Fruit fly (Drosophila melanogaster) whole organism, embryonic: Measurements from ENCODE around the gene CG14625.

Experiments
- Ada2b ChIP-seq: fragments of 200-800 bp; sonication (Bioruptor generic); IDR thresholded peaks from 2 replicates; pipeline ENCODE4 v1.3.6; 2022; ENCODE audit warnings: missing biosample characterization, missing genetic modification characterization
- Bgb ChIP-seq: fragments of 200-800 bp; sonication (Bioruptor generic); IDR thresholded peaks from 2 replicates; pipeline ENCODE4 v1.3.6; 2022; ENCODE audit warnings: missing biosample characterization, missing genetic modification characterization; ENCODE audit not compliant: partially characterized antibody
- CG12071 ChIP-seq: fragments of 200-800 bp; sonication (Bioruptor generic); optimal IDR thresholded peaks from 3 replicates; lab custom pipeline; 2018; ENCODE audit warnings: missing biosample characterization, mild to moderate bottlenecking, missing genetic modification characterization
- CG12391 ChIP-seq: fragments of 200-800 bp; sonication (Bioruptor generic); optimal IDR thresholded peaks from 3 replicates; lab custom pipeline; 2018; ENCODE audit warnings: missing biosample characterization, mild to moderate bottlenecking, missing genetic modification characterization, moderate library complexity
- CG12744 ChIP-seq: fragments of 200-800 bp; sonication (Bioruptor generic); optimal IDR thresholded peaks from 2 replicates; lab custom pipeline; 2016; ENCODE audit warnings: missing biosample characterization, missing genetic modification characterization
- CG13894 ChIP-seq: fragments of 200-800 bp; sonication (Bioruptor generic); optimal IDR thresholded peaks from 3 replicates; lab custom pipeline; 2018; ENCODE audit warnings: missing biosample characterization, mild to moderate bottlenecking, missing genetic modification characterization, moderate library complexity
- CG16815 ChIP-seq: fragments of 200-800 bp; sonication (Bioruptor generic); optimal IDR thresholded peaks from 3 replicates; lab custom pipeline; 2017; ENCODE audit warnings: missing biosample characterization, mild to moderate bottlenecking, missing genetic modification characterization
- CG17612 ChIP-seq: fragments of 200-800 bp; sonication (Bioruptor generic); IDR thresholded peaks from 2 replicates; pipeline ENCODE4 v1.3.6; 2022; ENCODE audit warnings: missing biosample characterization, missing genetic modification characterization
- CG2875 ChIP-seq: fragments of 200-800 bp; sonication (Bioruptor generic); optimal IDR thresholded peaks from 2 replicates; lab custom pipeline; 2017; ENCODE audit warnings: missing biosample characterization, mild to moderate bottlenecking, missing genetic modification characterization, missing genetic modification reagents
- CG31441 ChIP-seq: fragments of 200-800 bp; sonication (Bioruptor generic); IDR thresholded peaks from 2 replicates; pipeline ENCODE4 v1.3.6; 2022; ENCODE audit warnings: missing biosample characterization, missing genetic modification characterization
- CG4424 ChIP-seq: fragments of 200-800 bp; sonication (Bioruptor generic); optimal IDR thresholded peaks from 3 replicates; lab custom pipeline; 2016; ENCODE audit warnings: missing biosample characterization, missing genetic modification characterization
- CG6765 ChIP-seq: fragments of 200-800 bp; sonication (Bioruptor generic); optimal IDR thresholded peaks from 3 replicates; lab custom pipeline; 2017; ENCODE audit warnings: missing biosample characterization, mild to moderate bottlenecking, missing genetic modification characterization
- CG7357 ChIP-seq: fragments of 200-800 bp; sonication (Bioruptor generic); IDR thresholded peaks from 3 replicates; pipeline ENCODE4 v1.3.6; 2022; ENCODE audit warnings: missing biosample characterization, missing genetic modification characterization
- CG7987 ChIP-seq: fragments of 200-800 bp; sonication (Bioruptor generic); optimal IDR thresholded peaks from 2 replicates; lab custom pipeline; 2018; ENCODE audit warnings: missing biosample characterization, mild to moderate bottlenecking, missing genetic modification characterization, moderate library complexity
- CG8359 ChIP-seq: fragments of 200-800 bp; sonication (Bioruptor generic); optimal IDR thresholded peaks from 2 replicates; lab custom pipeline; 2017; ENCODE audit warnings: missing biosample characterization, mild to moderate bottlenecking, missing genetic modification characterization, borderline replicate concordance
- Camta ChIP-seq: fragments of 200-800 bp; sonication (Bioruptor generic); optimal IDR thresholded peaks from 2 replicates; lab custom pipeline; 2016; ENCODE audit warnings: missing biosample characterization, missing genetic modification characterization
- CoRest ChIP-seq: fragments of 200-800 bp; sonication (Bioruptor generic); optimal IDR thresholded peaks from 3 replicates; lab custom pipeline; 2018; ENCODE audit warnings: missing biosample characterization, mild to moderate bottlenecking, missing genetic modification characterization, moderate library complexity
- D19B ChIP-seq: fragments of 200-800 bp; sonication (Bioruptor generic); optimal IDR thresholded peaks from 2 replicates; lab custom pipeline; 2017; ENCODE audit warnings: missing biosample characterization, mild to moderate bottlenecking, missing genetic modification characterization
- Deaf1 ChIP-seq: fragments of 200-800 bp; optimal IDR thresholded peaks from 3 replicates; lab custom pipeline; 2019; ENCODE audit warnings: missing biosample characterization, mild to moderate bottlenecking, missing genetic modification characterization, moderate library complexity
- HHEX ChIP-seq: fragments of 200-800 bp; sonication (Bioruptor generic); optimal IDR thresholded peaks from 3 replicates; lab custom pipeline; 2017; ENCODE audit warnings: missing biosample characterization, mild to moderate bottlenecking, missing genetic modification characterization, missing genetic modification reagents
- HLH3B ChIP-seq: fragments of 200-800 bp; sonication (Bioruptor generic); IDR thresholded peaks from 2 replicates; pipeline ENCODE4 v1.3.6; 2022; ENCODE audit warnings: missing biosample characterization, missing genetic modification characterization
- HLHmδ ChIP-seq: fragments of 200-800 bp; sonication (Bioruptor generic); optimal IDR thresholded peaks from 2 replicates; lab custom pipeline; 2018; ENCODE audit warnings: missing biosample characterization, mild to moderate bottlenecking, missing genetic modification characterization, moderate library complexity
- HmgZ ChIP-seq: fragments of 200-800 bp; sonication (Bioruptor generic); optimal IDR thresholded peaks from 2 replicates; lab custom pipeline; 2018; ENCODE audit warnings: missing biosample characterization, mild to moderate bottlenecking, missing genetic modification characterization
- Hmr ChIP-seq: fragments of 200-800 bp; sonication (Bioruptor generic); optimal IDR thresholded peaks from 3 replicates; lab custom pipeline; 2017; ENCODE audit warnings: mild to moderate bottlenecking, missing biosample characterization, missing genetic modification reagents, missing genetic modification characterization
- MESR4 ChIP-seq: fragments of 200-800 bp; sonication (Bioruptor generic); optimal IDR thresholded peaks from 2 replicates; lab custom pipeline; 2018; ENCODE audit warnings: missing biosample characterization, mild to moderate bottlenecking, missing genetic modification characterization, moderate library complexity
- Meics ChIP-seq: fragments of 200-800 bp; sonication (Bioruptor generic); optimal IDR thresholded peaks from 2 replicates; lab custom pipeline; 2017; ENCODE audit warnings: missing biosample characterization, mild to moderate bottlenecking, missing genetic modification characterization
- Nf-YA ChIP-seq: fragments of 200-800 bp; sonication (Bioruptor generic); IDR thresholded peaks from 2 replicates; pipeline ENCODE4 v1.3.6; 2022; ENCODE audit warnings: missing biosample characterization, missing genetic modification characterization
- Nf-YC ChIP-seq: fragments of 200-800 bp; optimal IDR thresholded peaks from 3 replicates; lab custom pipeline; 2019; ENCODE audit warnings: missing biosample characterization, mild to moderate bottlenecking, missing genetic modification characterization, moderate library complexity
- Scr ChIP-seq: fragments of 200-800 bp; sonication (Bioruptor generic); IDR thresholded peaks from 2 replicates; pipeline ENCODE4 v1.3.6; 2022; ENCODE audit warnings: missing biosample characterization, missing genetic modification characterization; ENCODE audit not compliant: partially characterized antibody
- TFAM ChIP-seq: fragments of 200-800 bp; sonication (Bioruptor generic); optimal IDR thresholded peaks from 2 replicates; lab custom pipeline; 2017; ENCODE audit warnings: missing biosample characterization, missing genetic modification characterization, inconsistent platforms
- ash1 ChIP-seq: fragments of 200-800 bp; sonication (Bioruptor generic); optimal IDR thresholded peaks from 2 replicates; lab custom pipeline; 2018; ENCODE audit warnings: missing biosample characterization, mild to moderate bottlenecking, missing genetic modification characterization
- cg ChIP-seq: fragments of 200-800 bp; sonication (Bioruptor generic); optimal IDR thresholded peaks from 3 replicates; lab custom pipeline; 2019; ENCODE audit warnings: missing biosample characterization, mild to moderate bottlenecking, missing genetic modification characterization, moderate library complexity
- exex ChIP-seq: fragments of 200-800 bp; sonication (Bioruptor generic); optimal IDR thresholded peaks from 4 replicates; lab custom pipeline; 2018; ENCODE audit warnings: missing biosample characterization, mild to moderate bottlenecking, missing genetic modification characterization, moderate library complexity
- fd64A ChIP-seq: fragments of 200-800 bp; sonication (Bioruptor generic); optimal IDR thresholded peaks from 3 replicates; lab custom pipeline; 2018; ENCODE audit warnings: missing biosample characterization, mild to moderate bottlenecking, missing genetic modification characterization
- fd96Cb ChIP-seq: fragments of 200-800 bp; sonication (Bioruptor generic); optimal IDR thresholded peaks from 2 replicates; lab custom pipeline; 2018; ENCODE audit warnings: missing biosample characterization, mild to moderate bottlenecking, missing genetic modification characterization, moderate library complexity
- gro ChIP-seq: fragments of 200-800 bp; sonication (Bioruptor generic); optimal IDR thresholded peaks from 2 replicates; lab custom pipeline; 2016; ENCODE audit warnings: missing biosample characterization, missing genetic modification characterization
- hkb ChIP-seq, 2 experiments: fragments of 200-800 bp in 1 of 2; fragments of >200 bp in 1 of 2; sonication (Bioruptor generic) in 1 of 2; IDR thresholded peaks in 1 of 2; optimal IDR thresholded peaks in 1 of 2; 2 replicates each; pipeline versions ENCODE4 v1.3.6 to Lab custom; 2017 to 2022; ENCODE audit warnings: missing biosample characterization in 1 of 2, missing genetic modification characterization in 1 of 2
- lmd ChIP-seq: fragments of 200-800 bp; sonication (Bioruptor generic); IDR thresholded peaks from 2 replicates; pipeline ENCODE4 v1.3.6; 2022; ENCODE audit warnings: missing biosample characterization, missing genetic modification characterization
- nerfin-1 ChIP-seq: fragments of 200-800 bp; sonication (Bioruptor generic); optimal IDR thresholded peaks from 3 replicates; lab custom pipeline; 2019; ENCODE audit warnings: missing biosample characterization, mild to moderate bottlenecking, missing genetic modification characterization, moderate library complexity
- nmo ChIP-seq: fragments of 200-800 bp; sonication (Bioruptor generic); optimal IDR thresholded peaks from 2 replicates; lab custom pipeline; 2018; ENCODE audit warnings: missing biosample characterization, mild to moderate bottlenecking, missing genetic modification characterization, moderate library complexity
- pzg ChIP-seq: fragments of 200-800 bp; sonication (Bioruptor generic); optimal IDR thresholded peaks from 3 replicates; lab custom pipeline; 2018; ENCODE audit warnings: missing biosample characterization, mild to moderate bottlenecking, missing genetic modification characterization, moderate library complexity
- ranshi ChIP-seq: fragments of 200-800 bp; sonication (Bioruptor generic); IDR thresholded peaks from 2 replicates; pipeline ENCODE4 v1.3.6; 2022; ENCODE audit warnings: missing biosample characterization, missing genetic modification characterization
- salm ChIP-seq: fragments of 200-800 bp; sonication (Bioruptor generic); optimal IDR thresholded peaks from 2 replicates; lab custom pipeline; 2018; ENCODE audit warnings: missing biosample characterization, mild to moderate bottlenecking, missing genetic modification characterization
- sc ChIP-seq, 3 experiments: fragments of >200 bp in 2 of 3; fragments of 200-800 bp in 1 of 3; sonication (Bioruptor generic) in 1 of 3; optimal IDR thresholded peaks; 2 replicates in 2 of 3; 3 replicates in 1 of 3; lab custom pipeline; 2017; ENCODE audit warnings: mild to moderate bottlenecking in 1 of 3, missing biosample characterization in 1 of 3, missing genetic modification characterization in 1 of 3, missing genetic modification reagents in 1 of 3
- sim ChIP-seq: fragments of 200-800 bp; sonication (Bioruptor generic); IDR thresholded peaks from 2 replicates; pipeline ENCODE4 v1.3.6; 2022; ENCODE audit warnings: missing biosample characterization, missing genetic modification characterization
- sqz ChIP-seq: fragments of 200-800 bp; sonication (Bioruptor generic); optimal IDR thresholded peaks from 3 replicates; lab custom pipeline; 2018; ENCODE audit warnings: missing biosample characterization, mild to moderate bottlenecking, missing genetic modification characterization
- tna ChIP-seq: fragments of 200-800 bp; sonication (Bioruptor generic); IDR thresholded peaks from 2 replicates; pipeline ENCODE4 v1.3.6; 2022; ENCODE audit warnings: missing biosample characterization, missing genetic modification characterization; ENCODE audit not compliant: partially characterized antibody
- yki ChIP-seq: fragments of >200 bp; optimal IDR thresholded peaks from 3 replicates; lab custom pipeline; 2018
- zfh2 ChIP-seq: fragments of 200-800 bp; sonication (Bioruptor generic); optimal IDR thresholded peaks from 2 replicates; lab custom pipeline; 2016; ENCODE audit warnings: missing biosample characterization, missing genetic modification characterization

CG14625 gene

DNA sequence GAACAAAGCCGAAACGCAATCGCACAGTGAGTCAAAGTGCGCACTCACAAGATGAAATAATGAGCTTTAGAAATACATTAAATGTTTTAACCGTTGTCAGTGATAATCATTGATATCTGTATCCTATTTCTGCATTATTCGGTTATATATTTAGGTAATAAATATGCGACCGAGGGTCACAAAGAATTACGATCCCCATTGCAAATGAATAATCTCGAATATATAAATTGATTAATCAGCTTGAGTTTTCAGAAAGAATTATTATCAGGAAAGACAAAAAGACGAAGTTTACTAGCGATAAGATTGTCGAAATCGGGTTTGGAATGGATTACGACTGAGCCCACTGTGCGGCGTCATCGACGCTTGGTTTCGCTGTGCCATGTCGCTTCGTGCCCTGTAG, 28.3 kb upstream of the CG14625 start (continued):
- no peak for TF ChIP-seq MESR4 (GFP tag; lab: Kevin White, UChicago)
- peak; percentile 40; the same call in 1 of the 2 replicates for TF ChIP-seq Ada2b
- TF ChIP-seq sim = no peak
- peak; percentile 48 for TF ChIP-seq CG31441 (GFP tag; lab: Robert Waterston, UW)
- TF ChIP-seq Bgb (GFP tag; lab: Robert Waterston, UW) = no peak
- peak; percentile 34 for TF ChIP-seq HmgZ (tag; lab: Kevin White, UChicago)
- TF ChIP-seq CG12391 (tag; lab: Kevin White, UChicago) = peak; percentile 37
- TF ChIP-seq Nf-YC (tag; lab: Kevin White, UChicago) = peak; percentile 23
- no peak for TF ChIP-seq Camta (GFP tag; lab: Kevin White, UChicago)
- peak; percentile 56 for TF ChIP-seq HHEX (GFP tag; lab: Kevin White, UChicago)
- TF ChIP-seq sqz (GFP tag; lab: Kevin White, UChicago) = no peak
- TF ChIP-seq CG6765 = peak; percentile 49
- TF ChIP-seq Nf-YA (GFP tag; lab: Robert Waterston, UW) = no peak
- peak; percentile 37 for TF ChIP-seq D19B (GFP tag; lab: Kevin White, UChicago)
- no peak for TF ChIP-seq zfh2 (GFP tag; lab: Kevin White, UChicago)
- no peak for TF ChIP-seq nerfin-1 (tag; lab: Kevin White, UChicago)
- TF ChIP-seq cg = no peak
- peak; percentile 74 for TF ChIP-seq Meics (GFP tag; lab: Kevin White, UChicago)
- no peak for TF ChIP-seq salm (tag; lab: Kevin White, UChicago)
- TF ChIP-seq CG4424 (GFP tag; lab: Kevin White, UChicago) = peak; percentile 44
- no peak for TF ChIP-seq yki (lab: Kevin White, UChicago)
- peak; percentile 39; the same call in 1 of the 2 replicates for TF ChIP-seq lmd (GFP tag; lab: Robert Waterston, UW)
- no peak for TF ChIP-seq pzg
- no peak for TF ChIP-seq HLHmδ (GFP tag; lab: Kevin White, UChicago)
- TF ChIP-seq sc (optimal IDR thresholded peaks at IDR 0.05; lab: Kevin White, UChicago) = no peak
- TF ChIP-seq sc (GFP tag; optimal IDR thresholded peaks at IDR 0.05; lab: Kevin White, UChicago) = no peak
- TF ChIP-seq exex (tag; lab: Kevin White, UChicago) = no peak
- TF ChIP-seq TFAM (GFP tag; lab: Kevin White, UChicago) = no peak
- peak; percentile 65 for TF ChIP-seq CoRest (tag; lab: Kevin White, UChicago)
- TF ChIP-seq Deaf1 (tag; lab: Kevin White, UChicago) = peak; percentile 84
- no peak for TF ChIP-seq CG17612
- peak; percentile 57 for TF ChIP-seq nmo
- TF ChIP-seq CG13894 (tag; lab: Kevin White, UChicago) = no peak
- TF ChIP-seq fd96Cb (tag; lab: Kevin White, UChicago) = no peak
- no peak for TF ChIP-seq CG12744 (GFP tag; lab: Kevin White, UChicago)
- no peak for TF ChIP-seq ash1 (GFP tag; lab: Kevin White, UChicago)
- TF ChIP-seq CG12071 = peak; percentile 21
- TF ChIP-seq Hmr = peak; percentile 70
- peak; percentile 4 for TF ChIP-seq CG16815 (GFP tag; lab: Kevin White, UChicago)
- peak; percentile 31; the same call in 1 of the 2 replicates for TF ChIP-seq ranshi
- TF ChIP-seq tna (GFP tag; lab: Robert Waterston, UW) = no peak
- TF ChIP-seq gro = no peak
- TF ChIP-seq CG2875 (GFP tag; lab: Kevin White, UChicago) = no peak
- no peak for TF ChIP-seq Scr (GFP tag; lab: Robert Waterston, UW)
- TF ChIP-seq CG8359 (GFP tag; lab: Kevin White, UChicago) = no peak
- TF ChIP-seq fd64A (GFP tag; lab: Kevin White, UChicago) = no peak
- no peak for TF ChIP-seq CG7357 (GFP tag; lab: Robert Waterston, UW)
- no peak for TF ChIP-seq hkb (optimal IDR thresholded peaks at IDR 0.05; lab: Kevin White, UChicago)
- 0 out of 2 replicates have a peak, but pooled peaks have one; percentile 40 for TF ChIP-seq hkb (GFP tag; IDR thresholded peaks at IDR 0.05; lab: Robert Waterston, UW)
- no peak for TF ChIP-seq CG7987 (GFP tag; lab: Kevin White, UChicago)
- TF ChIP-seq HLH3B (GFP tag; lab: Robert Waterston, UW) = no peak
